Worm (Caenorhabditis elegans): ENCODE measurements around the gene B0334.10.
A peak's percentile ranks its signal among the peaks of the same experiment; 100 is the strongest.

B0334.10 gene

ce11 chrII:11469574-11470108 is 48.6 kb upstream of the B0334.10 start, which contains the start of gene cisd-1 (continued):
- TF ChIP-seq nhr-19 (GFP tag; conservative IDR thresholded peaks at IDR 0.05) (peak; percentile 30; the same call in 1 of the 2 replicates), lin-39 (tag; optimal IDR thresholded peaks at IDR 0.05) (no peak), mep-1 (tag; optimal IDR thresholded peaks at IDR 0.05) (peak; percentile 10), nhr-47 (tag; optimal IDR thresholded peaks at IDR 0.05) (no peak), mdl-1 (tag; optimal IDR thresholded peaks at IDR 0.05) (peak in 1 of 2 experiments; percentile 11), mef-2 (tag; optimal IDR thresholded peaks at IDR 0.05) (no peak), ceh-90 (tag; optimal IDR thresholded peaks at IDR 0.05) (no peak), fos-1 (tag; optimal IDR thresholded peaks at IDR 0.05) (no peak), nhr-77 (tag; optimal IDR thresholded peaks at IDR 0.05) (no peak), nhr-76 (tag; optimal IDR thresholded peaks at IDR 0.05) (no peak)

ce11 chrII:11471916-11472315 is 46.4 kb upstream of the B0334.10 start, which contains the start of gene mfn-1:
TSS of gene mfn-1 (minus strand) at chrII:11472016.
- TF ChIP-seq efl-1 (optimal IDR thresholded peaks at IDR 0.05), result no peak
- TF ChIP-seq efl-1 (GFP tag; optimal IDR thresholded peaks at IDR 0.05 in 1 of 2), result peak in 1 of 2 experiments; percentile 26
- TF ChIP-seq xbp-1 (tag; optimal IDR thresholded peaks at IDR 0.05), result no peak

- TF ChIP-seq fkh-8 (tag; optimal IDR thresholded peaks at IDR 0.05) (no peak), tbx-2 (tag; optimal IDR thresholded peaks at IDR 0.05) (peak; percentile 2), dpl-1 (GFP tag; optimal IDR thresholded peaks at IDR 0.05) (peak in 1 of 3 experiments; percentile 30), mab-9 (GFP tag; IDR thresholded peaks at IDR 0.05) (no peak), mdl-1 (tag; optimal IDR thresholded peaks at IDR 0.05) (peak in 1 of 2 experiments; percentile 71), lin-14 (GFP tag; optimal IDR thresholded peaks at IDR 0.05) (peak; percentile 59), unc-130 (tag; optimal IDR thresholded peaks at IDR 0.05) (peak; percentile 22), snu-23 (GFP tag; optimal IDR thresholded peaks at IDR 0.05) (peak; percentile 31), lsy-2 (tag; optimal IDR thresholded peaks at IDR 0.05) (no peak), nhr-90 (tag; optimal IDR thresholded peaks at IDR 0.05; ENCODE audit: poor library complexity) (peak; percentile 13), nhr-71 (tag; optimal IDR thresholded peaks at IDR 0.05) (peak; percentile 48), nhr-20 (tag; optimal IDR thresholded peaks at IDR 0.05) (peak; percentile 65), pqm-1 (tag; optimal IDR thresholded peaks at IDR 0.05) (no peak), elt-3 (tag; optimal IDR thresholded peaks at IDR 0.05) (peak; percentile 2 to 93 (median 73)), nhr-85 (tag) (peak; percentile 72), blmp-1 (tag; optimal IDR thresholded peaks at IDR 0.05) (peak; percentile 97), lin-15B (tag; optimal IDR thresholded peaks at IDR 0.05) (no peak), lin-35 (GFP tag; optimal IDR thresholded peaks at IDR 0.05) (peak in 1 of 2 experiments; percentile 56)
Observed at ce11 chrII:11472542-11472941, 45.7 kb upstream of the B0334.10 start.

- TF ChIP-seq unc-30 (tag; optimal IDR thresholded peaks at IDR 0.05) (no peak), nhr-85 (tag) (peak; percentile 91), ceh-8 (GFP tag; optimal IDR thresholded peaks at IDR 0.05) (peak; percentile 70), lir-3 (tag; optimal IDR thresholded peaks at IDR 0.05; ENCODE audit: poor library complexity) (peak; percentile 30), unc-98 (GFP tag; IDR thresholded peaks at IDR 0.05) (no peak), lin-15B (tag; optimal IDR thresholded peaks at IDR 0.05) (peak; percentile 69), isw-1 (GFP tag; IDR thresholded peaks at IDR 0.05) (peak; percentile 82), nhr-28 (tag; optimal IDR thresholded peaks at IDR 0.05) (no peak), nhr-11 (tag; optimal IDR thresholded peaks at IDR 0.05) (peak; percentile 49), jun-1 (tag; optimal IDR thresholded peaks at IDR 0.05) (peak; percentile 71), mep-1 (tag; optimal IDR thresholded peaks at IDR 0.05) (peak; percentile 96), ztf-11 (tag; optimal IDR thresholded peaks at IDR 0.05) (peak in 1 of 2 experiments; percentile 55), egl-13 (tag; optimal IDR thresholded peaks at IDR 0.05) (peak; percentile 58), efl-1 (optimal IDR thresholded peaks at IDR 0.05) (peak; percentile 80 to 85), efl-1 (GFP tag; optimal IDR thresholded peaks at IDR 0.05 in 1 of 2) (peak; percentile 79 to 98), lsy-2 (tag; optimal IDR thresholded peaks at IDR 0.05) (peak; percentile 90 to 94), ceh-88 (GFP tag; IDR thresholded peaks at IDR 0.05) (0 out of 2 replicates have a peak, but pooled peaks have one; percentile 40), elt-3 (tag; optimal IDR thresholded peaks at IDR 0.05) (peak in 3 of 6 experiments; percentile 19 to 84 (median 72)), Y116A8C.19 (tag; optimal IDR thresholded peaks at IDR 0.05; ENCODE audit: borderline replicate concordance) (no peak), tbx-2 (tag; optimal IDR thresholded peaks at IDR 0.05) (peak; percentile 88), unc-62 (GFP tag; optimal IDR thresholded peaks at IDR 0.05) (no peak), efl-3 (GFP tag; optimal IDR thresholded peaks at IDR 0.05) (peak; percentile 28), ztf-4 (tag; optimal IDR thresholded peaks at IDR 0.05) (peak; percentile 80), swsn-7 (tag; optimal IDR thresholded peaks at IDR 0.05) (peak; percentile 90)
Observed at ce11 chrII:11473525-11474181, 44.6 kb upstream of the B0334.10 start, which contains the start of the genes metl-1 and W02B12.11. TSS of gene metl-1 (minus strand) at chrII:11473575. TSS of gene W02B12.11 (plus strand) at chrII:11473861.

Measured in whole organism, L1 larva.